Worm (Caenorhabditis elegans) whole organism, late embryonic: ENCODE results near the gene sucl-1.

ENCODE experiments used
- C38D4.7 ChIP-seq: fragments of 200-800 bp; sonication (Bioruptor generic); optimal IDR thresholded peaks from 2 replicates; lab custom pipeline; 2018; ENCODE audit warnings: mild to moderate bottlenecking, missing genetic modification characterization, moderate library complexity, missing compliant biosample characterization
- T23F11.4 ChIP-seq: fragments of 200-800 bp; sonication (Bioruptor generic); optimal IDR thresholded peaks from 2 replicates; lab custom pipeline; 2018; ENCODE audit warnings: mild to moderate bottlenecking, missing genetic modification characterization, missing compliant biosample characterization
- Y22D7AL.16 ChIP-seq: sonication (generic microtip); optimal IDR thresholded peaks from 2 replicates; lab custom pipeline; 2016; ENCODE audit warnings: missing genetic modification characterization, missing compliant biosample characterization
- ahr-1 ChIP-seq: sonication (generic microtip); optimal IDR thresholded peaks from 2 replicates; lab custom pipeline; 2016; ENCODE audit warnings: missing genetic modification characterization, missing compliant biosample characterization
- ama-1 ChIP-seq: fragments of 150-350 bp; optimal IDR thresholded peaks from 2 replicates; lab custom pipeline; 2014
- ceh-9 ChIP-seq: sonication (generic microtip); optimal IDR thresholded peaks from 2 replicates; lab custom pipeline; 2016; ENCODE audit warnings: mild to moderate bottlenecking, missing genetic modification characterization, inconsistent platforms, missing compliant biosample characterization
- che-1 ChIP-seq: sonication (generic microtip); optimal IDR thresholded peaks from 2 replicates; lab custom pipeline; 2016; ENCODE audit warnings: mild to moderate bottlenecking, missing genetic modification characterization, missing compliant biosample characterization
- dmd-4 ChIP-seq: sonication (generic microtip); optimal IDR thresholded peaks from 2 replicates; lab custom pipeline; 2016; ENCODE audit warnings: borderline replicate concordance, missing genetic modification characterization, missing compliant biosample characterization
- dve-1 ChIP-seq: sonication (generic microtip); optimal IDR thresholded peaks from 2 replicates; lab custom pipeline; 2017; ENCODE audit warnings: antibody characterized with exemption, mild to moderate bottlenecking, missing genetic modification characterization, missing compliant biosample characterization
- pqm-1 ChIP-seq: sonication (generic microtip); optimal IDR thresholded peaks from 2 replicates; lab custom pipeline; 2016; ENCODE audit warnings: missing genetic modification characterization, missing compliant biosample characterization
- rnt-1 ChIP-seq: sonication (generic microtip); optimal IDR thresholded peaks from 2 replicates; lab custom pipeline; 2016; ENCODE audit warnings: missing genetic modification characterization, missing compliant biosample characterization
- sox-4 ChIP-seq: sonication (generic microtip); optimal IDR thresholded peaks from 2 replicates; lab custom pipeline; 2017; ENCODE audit warnings: mild to moderate bottlenecking, missing genetic modification characterization, inconsistent platforms, missing compliant biosample characterization
- syd-9 ChIP-seq: sonication (generic microtip); optimal IDR thresholded peaks from 2 replicates; lab custom pipeline; 2016; ENCODE audit warnings: mild to moderate bottlenecking, missing genetic modification characterization, moderate library complexity, missing compliant biosample characterization
- unc-86 ChIP-seq: sonication (generic microtip); optimal IDR thresholded peaks from 2 replicates; lab custom pipeline; 2016; ENCODE audit warnings: missing genetic modification characterization, missing compliant biosample characterization

DNA sequence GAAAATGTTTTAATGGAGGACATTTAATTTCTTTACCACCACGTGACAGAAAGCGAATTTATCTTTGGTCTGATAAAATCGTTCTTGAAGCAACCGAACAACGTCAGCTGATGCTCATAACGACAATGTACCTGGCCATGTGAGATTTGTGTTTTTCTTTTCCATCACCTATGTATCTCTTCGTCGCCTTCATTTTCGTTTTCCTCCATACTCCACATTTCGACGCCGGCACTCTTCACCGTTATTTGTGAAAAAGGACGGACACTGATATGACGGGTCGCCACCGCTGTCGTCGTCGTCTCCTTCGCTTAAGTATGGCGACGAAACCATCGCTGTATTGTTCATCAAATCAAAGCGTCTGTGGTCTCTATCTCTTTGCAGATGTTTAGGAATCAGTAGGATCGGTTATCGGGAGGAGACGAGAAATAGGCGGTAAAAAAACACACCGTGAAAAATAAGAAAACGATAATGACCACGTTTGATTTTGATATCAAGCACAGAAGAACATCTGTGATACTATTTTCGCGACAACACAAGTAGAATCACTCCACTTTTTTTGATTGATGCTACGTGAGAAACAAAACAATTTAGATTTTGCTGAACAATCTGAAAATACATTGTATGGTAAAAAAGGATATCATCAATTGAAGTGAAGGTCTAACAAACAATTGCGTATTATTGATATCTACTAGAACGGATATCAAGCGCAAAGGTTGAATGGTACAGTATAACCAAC, 33.2 kb downstream of the sucl-1 start:
- TF ChIP-seq che-1 (tag; lab: Kevin White, UChicago) (no peak), dmd-4 (tag; lab: Kevin White, UChicago) (no peak), C38D4.7 (GFP tag; lab: Kevin White, UChicago) (no peak), ahr-1 (no peak), unc-86 (tag; lab: Kevin White, UChicago) (no peak), syd-9 (tag; lab: Kevin White, UChicago) (no peak), sox-4 (tag; lab: Kevin White, UChicago) (no peak), pqm-1 (no peak), T23F11.4 (GFP tag; lab: Kevin White, UChicago) (no peak), ama-1 (lab: Kevin White, UChicago) (no peak), rnt-1 (tag; lab: Kevin White, UChicago) (no peak), ceh-9 (tag; lab: Kevin White, UChicago) (no peak), Y22D7AL.16 (tag; lab: Kevin White, UChicago) (no peak), dve-1 (tag; lab: Kevin White, UChicago) (no peak)
